Fruit fly (Drosophila melanogaster) Kc167 (cell line): ENCODE results near the gene Map205.

Experiments
- Myc ChIP-seq: fragments of >200 bp; optimal IDR thresholded peaks from 2 replicates; lab custom pipeline; 2017; ENCODE audit warnings: missing external identifiers
- Sin3A ChIP-seq: fragments of >200 bp; optimal IDR thresholded peaks from 2 replicates; lab custom pipeline; 2018; ENCODE audit warnings: missing external identifiers
- h ChIP-seq: fragments of >200 bp; optimal IDR thresholded peaks from 3 replicates; lab custom pipeline; 2018; ENCODE audit warnings: missing external identifiers
- insv ChIP-seq: fragments of >200 bp; optimal IDR thresholded peaks from 3 replicates; lab custom pipeline; 2018; ENCODE audit warnings: missing external identifiers
- psq ChIP-seq: fragments of >200 bp; optimal IDR thresholded peaks from 2 replicates; lab custom pipeline; 2017; ENCODE audit warnings: missing external identifiers

DNA sequence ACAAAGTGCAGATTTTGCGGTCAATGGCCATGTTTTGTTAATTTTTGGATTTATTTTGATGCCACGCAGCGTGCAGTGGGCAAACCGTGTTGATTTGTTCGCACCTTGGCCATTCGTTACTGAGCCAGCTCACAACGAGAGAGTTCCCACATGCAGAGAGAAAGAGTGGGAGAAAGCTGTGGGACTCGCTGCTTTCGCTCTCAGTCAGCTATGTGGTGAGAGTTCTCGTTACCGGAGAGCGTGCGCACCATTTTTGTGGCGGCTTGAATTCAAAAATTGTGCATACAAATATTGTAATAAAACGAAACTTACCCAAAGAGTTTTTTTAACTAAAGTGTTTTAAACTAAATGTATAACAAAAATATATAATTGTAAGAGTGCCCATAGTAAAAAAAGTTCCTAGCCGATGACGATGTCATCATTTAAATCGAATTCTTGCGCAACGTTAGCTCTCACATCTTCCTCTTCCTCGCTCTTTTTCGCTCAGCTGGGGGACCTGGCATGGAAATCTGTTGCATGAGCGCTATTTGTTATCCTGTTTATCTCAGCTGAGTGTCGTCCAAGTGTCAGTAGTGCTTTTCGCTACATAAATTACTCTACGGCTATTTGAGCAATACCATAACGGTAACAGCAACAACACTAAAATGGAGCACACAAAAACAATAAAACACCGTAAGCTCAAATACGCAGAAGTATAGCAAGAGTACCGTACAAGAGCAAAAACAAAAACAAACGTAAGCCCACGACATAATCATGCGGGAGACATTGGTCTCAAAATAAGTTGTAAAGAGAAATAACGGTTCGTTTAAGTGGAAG lies 52.6 kb downstream of the Map205 start, which contains the start of gene heph:
- no peak for TF ChIP-seq h (lab: Kevin White, UChicago)
- TF ChIP-seq Sin3A (lab: Kevin White, UChicago) = no peak
- TF ChIP-seq Myc (lab: Kevin White, UChicago) = no peak
- TF ChIP-seq psq (lab: Kevin White, UChicago) = no peak
- TF ChIP-seq insv = no peak
